Worm (Caenorhabditis elegans) whole organism, L2 larva: ENCODE measurements around the gene clec-190.
"Not testable (repeated sequence)": the region's sequence is repeated elsewhere in the genome, so short reads cannot be mapped to it uniquely, and the experiment has no call there.

ENCODE experiments used
- F13H6.1 ChIP-seq: sonication (generic microtip); optimal IDR thresholded peaks from 2 replicates; lab custom pipeline; 2016; ENCODE audit warnings: missing genetic modification characterization, missing compliant biosample characterization
- aly-2 ChIP-seq: fragments of 150-350 bp; optimal IDR thresholded peaks from 2 replicates; lab custom pipeline; 2014; ENCODE audit warnings: missing biosample characterization, missing genetic modification characterization
- ceh-16 ChIP-seq: fragments of 150-350 bp; optimal IDR thresholded peaks from 2 replicates; lab custom pipeline; 2014; ENCODE audit warnings: missing biosample characterization, missing genetic modification characterization
- ceh-82 ChIP-seq: fragments of 150-350 bp; optimal IDR thresholded peaks from 2 replicates; lab custom pipeline; 2014; ENCODE audit warnings: missing biosample characterization, missing genetic modification characterization
- elt-1 ChIP-seq: fragments of 150-350 bp; optimal IDR thresholded peaks from 2 replicates; lab custom pipeline; 2014; ENCODE audit warnings: missing biosample characterization, missing genetic modification characterization
- elt-3 ChIP-seq: sonication (generic microtip); optimal IDR thresholded peaks from 2 replicates; lab custom pipeline; 2017; ENCODE audit warnings: missing biosample characterization, missing genetic modification characterization
- fos-1 ChIP-seq: fragments of 150-350 bp; optimal IDR thresholded peaks from 2 replicates; lab custom pipeline; 2014; ENCODE audit warnings: missing biosample characterization, missing genetic modification characterization
- lin-13 ChIP-seq: fragments of 150-350 bp; optimal IDR thresholded peaks from 2 replicates; lab custom pipeline; 2014; ENCODE audit warnings: missing biosample characterization, missing genetic modification reagents, missing genetic modification characterization
- nhr-6 ChIP-seq: fragments of 150-350 bp; optimal IDR thresholded peaks from 2 replicates; lab custom pipeline; 2014; ENCODE audit warnings: missing biosample characterization, missing genetic modification characterization
- snpc-4 ChIP-seq: fragments of 150-350 bp; optimal IDR thresholded peaks from 2 replicates; lab custom pipeline; 2014; ENCODE audit warnings: missing biosample characterization, missing genetic modification characterization
- unc-62 ChIP-seq: fragments of 150-350 bp; optimal IDR thresholded peaks from 2 replicates; lab custom pipeline; 2014; ENCODE audit warnings: missing biosample characterization, missing genetic modification reagents, missing genetic modification characterization
- zag-1 ChIP-seq: fragments of 150-350 bp; optimal IDR thresholded peaks from 2 replicates; lab custom pipeline; 2014; ENCODE audit warnings: missing biosample characterization, missing genetic modification characterization
- ztf-1 ChIP-seq: fragments of 200-800 bp; sonication (Bioruptor generic); conservative IDR thresholded peaks from 2 replicates; pipeline ENCODE4 v1.3.6; 2022; ENCODE audit warnings: missing genetic modification characterization, missing compliant biosample characterization

DNA sequence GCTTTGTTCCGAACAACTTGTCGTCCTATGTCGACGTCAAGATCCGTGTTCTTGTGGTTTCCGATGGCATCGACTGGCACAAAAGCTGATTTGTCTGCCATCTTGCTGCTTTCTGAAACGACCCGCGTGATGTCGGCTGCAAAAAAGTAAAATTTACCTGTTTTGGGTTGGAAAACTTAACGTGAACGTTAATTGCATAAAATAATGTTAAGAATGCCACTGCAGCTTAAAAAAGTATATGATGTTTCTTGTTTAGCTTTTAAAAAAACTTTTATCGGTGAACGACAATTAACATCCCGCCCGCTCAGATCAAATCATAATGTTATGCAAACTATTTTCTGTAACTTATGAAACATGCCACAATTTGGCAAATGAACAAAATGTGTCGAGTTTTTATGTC, 8.0 kb upstream of the clec-190 start, which contains the start of gene M199.8:
- not testable (repeated sequence) for TF ChIP-seq ztf-1 (GFP tag; lab: Robert Waterston, UW); snpc-4 (tag; lab: Kevin White, UChicago); fos-1 (tag; lab: Kevin White, UChicago); elt-1; aly-2 (tag; lab: Kevin White, UChicago); nhr-6 (tag; lab: Kevin White, UChicago); unc-62 (GFP tag; lab: Kevin White, UChicago); zag-1 (tag; lab: Kevin White, UChicago); F13H6.1 (tag; lab: Kevin White, UChicago); elt-3 (tag; lab: Kevin White, UChicago); ceh-82; ceh-16 (tag; lab: Kevin White, UChicago); lin-13 (GFP tag; lab: Kevin White, UChicago)
